Fruit fly (Drosophila melanogaster) whole organism, adult: ENCODE results near the gene Akh.

Experiments
- CG11617 ChIP-seq: fragments of 200-800 bp; sonication (Bioruptor generic); optimal IDR thresholded peaks from 2 replicates; lab custom pipeline; 2017; ENCODE audit warnings: mild to moderate bottlenecking, missing biosample characterization, missing genetic modification reagents, missing genetic modification characterization
- CG1620 ChIP-seq: fragments of 200-800 bp; sonication (Bioruptor generic); optimal IDR thresholded peaks from 2 replicates; lab custom pipeline; 2016; ENCODE audit warnings: missing biosample characterization, missing genetic modification characterization
- CG5204 ChIP-seq: fragments of 200-800 bp; sonication (Bioruptor generic); optimal IDR thresholded peaks from 2 replicates; lab custom pipeline; 2016; ENCODE audit warnings: missing biosample characterization, missing genetic modification characterization
- CG7101 ChIP-seq: fragments of 200-800 bp; sonication (Bioruptor generic); optimal IDR thresholded peaks from 2 replicates; lab custom pipeline; 2018; ENCODE audit warnings: missing biosample characterization, mild to moderate bottlenecking, missing genetic modification characterization, moderate library complexity
- cnc ChIP-seq, 2 experiments: fragments of >200 bp; optimal IDR thresholded peaks; 2 replicates each; lab custom pipeline; 2017
- kay ChIP-seq: fragments of 200-800 bp; sonication (Bioruptor generic); peaks from one replicate; lab custom pipeline; 2016; ENCODE audit warnings: missing biosample characterization, missing genetic modification characterization, borderline replicate concordance
- ovo ChIP-seq: fragments of 200-800 bp; sonication (Bioruptor generic); optimal IDR thresholded peaks from 2 replicates; lab custom pipeline; 2016; ENCODE audit warnings: missing biosample characterization, missing genetic modification characterization
- tj ChIP-seq: fragments of 200-800 bp; sonication (Bioruptor generic); optimal IDR thresholded peaks from 3 replicates; lab custom pipeline; 2017; ENCODE audit warnings: missing biosample characterization, mild to moderate bottlenecking, missing genetic modification characterization, moderate library complexity

- TF ChIP-seq cnc (optimal IDR thresholded peaks at IDR 0.05; lab: Kevin White, UChicago): no peak
- TF ChIP-seq CG5204 (GFP tag; lab: Kevin White, UChicago): no peak
- TF ChIP-seq CG7101 (tag; lab: Kevin White, UChicago): no peak
- no peak for TF ChIP-seq CG1620 (GFP tag; lab: Kevin White, UChicago)
- TF ChIP-seq tj (GFP tag; lab: Kevin White, UChicago): no peak
- TF ChIP-seq ovo (GFP tag; lab: Kevin White, UChicago): no peak
- no peak for TF ChIP-seq kay (GFP tag; lab: Kevin White, UChicago)
- no peak for TF ChIP-seq CG11617 (GFP tag; lab: Kevin White, UChicago)
Observed at dm6 chr3L:4128579-4128978, 12.7 kb upstream of the Akh start.
